Fruit fly (Drosophila melanogaster) whole organism, wandering third instar larva: ENCODE results near the gene Mul1.

Experiments used
- Abd-B ChIP-seq: fragments of >200 bp; optimal IDR thresholded peaks from 2 replicates; lab custom pipeline; 2017; ENCODE audit warnings: missing biosample characterization, missing genetic modification characterization
- CG32264 ChIP-seq: fragments of 200-800 bp; sonication (Bioruptor generic); optimal IDR thresholded peaks from 2 replicates; lab custom pipeline; 2016; ENCODE audit warnings: missing biosample characterization, missing genetic modification characterization
- CG9705 ChIP-seq: fragments of 200-800 bp; sonication (Bioruptor generic); optimal IDR thresholded peaks from 2 replicates; lab custom pipeline; 2018; ENCODE audit warnings: missing biosample characterization, mild to moderate bottlenecking, missing genetic modification characterization
- CrebA ChIP-seq: fragments of 200-800 bp; sonication (Bioruptor generic); optimal IDR thresholded peaks from 2 replicates; lab custom pipeline; 2016; ENCODE audit warnings: missing biosample characterization, mild to moderate bottlenecking, missing genetic modification characterization, borderline replicate concordance
- Dfd ChIP-seq: fragments of >200 bp; optimal IDR thresholded peaks from 2 replicates; lab custom pipeline; 2017; ENCODE audit warnings: missing biosample characterization, missing genetic modification characterization
- Dif ChIP-seq: fragments of 200-275, 200-300 bp; sonication (Bioruptor generic); optimal IDR thresholded peaks from 2 replicates; lab custom pipeline; 2018; ENCODE audit warnings: missing biosample characterization, missing genetic modification characterization; ENCODE audit not compliant: partially characterized antibody
- GATAd ChIP-seq: sonication (Bioruptor generic); optimal IDR thresholded peaks from 2 replicates; lab custom pipeline; 2016; ENCODE audit warnings: missing biosample characterization, missing genetic modification characterization
- HLH106 ChIP-seq: fragments of 200-800 bp; optimal IDR thresholded peaks from 3 replicates; lab custom pipeline; 2019; ENCODE audit warnings: missing biosample characterization, mild to moderate bottlenecking, missing genetic modification characterization, moderate library complexity
- Hnf4 ChIP-seq: fragments of 200-800 bp; sonication (Bioruptor generic); optimal IDR thresholded peaks from 2 replicates; lab custom pipeline; 2016; ENCODE audit warnings: missing biosample characterization, mild to moderate bottlenecking, missing genetic modification characterization
- Hr78 ChIP-seq: fragments of >200 bp; optimal IDR thresholded peaks from 2 replicates; lab custom pipeline; 2017; ENCODE audit warnings: missing biosample characterization, missing genetic modification characterization
- Hr83 ChIP-seq: fragments of 200-300 bp; sonication (Bioruptor generic); optimal IDR thresholded peaks from 2 replicates; lab custom pipeline; 2016; ENCODE audit warnings: missing biosample characterization, mild to moderate bottlenecking, missing genetic modification characterization, moderate library complexity; ENCODE audit not compliant: poor library complexity, severe bottlenecking
- Jra ChIP-seq: sonication (Bioruptor generic); optimal IDR thresholded peaks from 2 replicates; lab custom pipeline; 2016; ENCODE audit warnings: missing biosample characterization, missing genetic modification characterization
- Mio ChIP-seq: sonication (Bioruptor generic); optimal IDR thresholded peaks from 2 replicates; lab custom pipeline; 2016; ENCODE audit warnings: missing biosample characterization, missing genetic modification characterization
- OdsH ChIP-seq: fragments of 200-800 bp; sonication (Bioruptor generic); optimal IDR thresholded peaks from 2 replicates; lab custom pipeline; 2016; ENCODE audit warnings: missing biosample characterization, mild to moderate bottlenecking, missing genetic modification characterization
- Rel ChIP-seq, 2 experiments: fragments of 200-800 bp; sonication (Bioruptor generic) in 1 of 2; optimal IDR thresholded peaks; 2 replicates in 1 of 2; 3 replicates in 1 of 2; lab custom pipeline; 2016 to 2019; ENCODE audit warnings: mild to moderate bottlenecking in 2 of 2, missing biosample characterization in 2 of 2, missing genetic modification characterization in 2 of 2, moderate library complexity in 1 of 2
- Sp1 ChIP-seq: fragments of 200-800 bp; sonication (Bioruptor generic); optimal IDR thresholded peaks from 3 replicates; lab custom pipeline; 2019; ENCODE audit warnings: missing biosample characterization, mild to moderate bottlenecking, missing genetic modification characterization, moderate library complexity
- Vsx2 ChIP-seq: fragments of 200-300, 225-300 bp; sonication (Bioruptor generic); optimal IDR thresholded peaks from 2 replicates; lab custom pipeline; 2018; ENCODE audit warnings: missing biosample characterization, missing genetic modification characterization; ENCODE audit not compliant: partially characterized antibody
- br ChIP-seq: fragments of 200-800 bp; sonication (Bioruptor generic); optimal IDR thresholded peaks from 2 replicates; lab custom pipeline; 2016; ENCODE audit warnings: missing biosample characterization, missing genetic modification characterization
- brk ChIP-seq: fragments of 200-800 bp; sonication (Bioruptor generic); optimal IDR thresholded peaks from 2 replicates; lab custom pipeline; 2016; ENCODE audit warnings: missing biosample characterization, mild to moderate bottlenecking, missing genetic modification characterization
- dl ChIP-seq, 2 experiments: fragments of 175-275, 200-275 bp in 1 of 2; fragments of 200-275 bp in 1 of 2; sonication (Bioruptor generic); optimal IDR thresholded peaks; lab custom pipeline; 2018; ENCODE audit warnings: mild to moderate bottlenecking in 2 of 2, missing biosample characterization in 2 of 2, missing genetic modification characterization in 2 of 2, moderate library complexity in 2 of 2; ENCODE audit not compliant: partially characterized antibody in 2 of 2, insufficient read depth in 1 of 2
- dmrt93B ChIP-seq: fragments of 200-800 bp; sonication (Bioruptor generic); optimal IDR thresholded peaks from 2 replicates; lab custom pipeline; 2018; ENCODE audit warnings: missing biosample characterization, mild to moderate bottlenecking, missing genetic modification characterization
- dsf ChIP-seq: sonication (Bioruptor generic); optimal IDR thresholded peaks from 2 replicates; lab custom pipeline; 2016; ENCODE audit warnings: missing biosample characterization, missing genetic modification characterization, borderline replicate concordance
- ey ChIP-seq: fragments of 200-800 bp; sonication (Bioruptor generic); optimal IDR thresholded peaks from 2 replicates; lab custom pipeline; 2016; ENCODE audit warnings: missing biosample characterization, missing genetic modification characterization
- foxo ChIP-seq, 2 experiments: fragments of 200-800 bp; sonication (Bioruptor generic); optimal IDR thresholded peaks; 2 replicates in 1 of 2; 3 replicates in 1 of 2; lab custom pipeline; 2016 to 2017; ENCODE audit warnings: missing biosample characterization in 2 of 2, missing genetic modification characterization in 2 of 2
- fru ChIP-seq: fragments of 200-800 bp; sonication (Bioruptor generic); optimal IDR thresholded peaks from 3 replicates; lab custom pipeline; 2016; ENCODE audit warnings: missing biosample characterization, mild to moderate bottlenecking, missing genetic modification characterization
- h ChIP-seq: fragments of 200-800 bp; sonication (Bioruptor generic); optimal IDR thresholded peaks from 3 replicates; lab custom pipeline; 2016; ENCODE audit warnings: missing biosample characterization, mild to moderate bottlenecking, missing genetic modification characterization
- jim ChIP-seq: fragments of 175-275, 200-325 bp; sonication (Bioruptor generic); optimal IDR thresholded peaks from 2 replicates; lab custom pipeline; 2016; ENCODE audit warnings: missing biosample characterization, mild to moderate bottlenecking, missing genetic modification characterization
- lola ChIP-seq: fragments of >200 bp; optimal IDR thresholded peaks from 2 replicates; lab custom pipeline; 2017; ENCODE audit warnings: missing biosample characterization, missing genetic modification characterization
- pan ChIP-seq: fragments of >200 bp; optimal IDR thresholded peaks from 2 replicates; lab custom pipeline; 2017
- psq ChIP-seq: fragments of 200-800 bp; sonication (Bioruptor generic); optimal IDR thresholded peaks from 3 replicates; lab custom pipeline; 2017; ENCODE audit warnings: missing biosample characterization, mild to moderate bottlenecking, missing genetic modification characterization, moderate library complexity
- rgr ChIP-seq: fragments of 200-800 bp; sonication (Bioruptor generic); optimal IDR thresholded peaks from 3 replicates; lab custom pipeline; 2016; ENCODE audit warnings: missing biosample characterization, mild to moderate bottlenecking, missing genetic modification characterization
- sage ChIP-seq: fragments of 200-800 bp; sonication (Bioruptor generic); optimal IDR thresholded peaks from 2 replicates; lab custom pipeline; 2016; ENCODE audit warnings: missing biosample characterization, mild to moderate bottlenecking, missing genetic modification characterization
- sv ChIP-seq: fragments of 200-800 bp; sonication (Bioruptor generic); optimal IDR thresholded peaks from 3 replicates; lab custom pipeline; 2016; ENCODE audit warnings: missing biosample characterization, missing genetic modification characterization
- tai ChIP-seq: sonication (Bioruptor generic); optimal IDR thresholded peaks from 2 replicates; lab custom pipeline; 2016; ENCODE audit warnings: missing biosample characterization, missing genetic modification characterization
- usp ChIP-seq: fragments of >200 bp; optimal IDR thresholded peaks from 2 replicates; lab custom pipeline; 2017; ENCODE audit warnings: missing biosample characterization, missing genetic modification characterization
- woc ChIP-seq: sonication (Bioruptor generic); optimal IDR thresholded peaks from 2 replicates; lab custom pipeline; 2016; ENCODE audit warnings: missing biosample characterization, mild to moderate bottlenecking, missing genetic modification characterization

Mul1 gene

DNA sequence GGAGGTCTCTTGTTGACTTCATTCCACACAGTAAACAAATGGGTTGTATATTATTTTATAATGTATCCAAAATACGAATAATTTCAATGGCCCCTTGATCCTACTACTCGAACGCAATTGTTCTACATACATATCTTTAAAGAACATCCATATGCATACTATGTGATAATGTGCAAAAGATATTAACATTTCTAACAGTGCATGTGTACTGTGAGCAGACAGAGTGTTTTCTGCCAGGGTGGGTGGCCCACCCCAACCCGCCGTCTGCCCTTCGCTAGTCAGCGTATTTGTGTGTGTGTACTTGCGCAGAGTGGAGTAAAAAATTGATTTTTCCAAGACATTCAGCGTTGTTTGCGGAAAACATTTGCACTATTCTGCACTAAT, 49.7 kb downstream of the Mul1 start:
- no peak for TF ChIP-seq jim (GFP tag; lab: Kevin White, UChicago)
- TF ChIP-seq Hr78 (GFP tag; lab: Kevin White, UChicago), result no peak
- no peak for TF ChIP-seq dsf (GFP tag; lab: Kevin White, UChicago)
- TF ChIP-seq Rel (GFP tag; optimal IDR thresholded peaks at IDR 0.05; lab: Kevin White, UChicago), result peak; percentile 79
- no peak for TF ChIP-seq Rel (tag; optimal IDR thresholded peaks at IDR 0.05; lab: Kevin White, UChicago)
- TF ChIP-seq Sp1 (GFP tag; lab: Kevin White, UChicago), result peak; percentile 19
- TF ChIP-seq psq (GFP tag; lab: Kevin White, UChicago), result no peak
- no peak for TF ChIP-seq CrebA
- peak; percentile 45 for TF ChIP-seq brk (GFP tag; lab: Kevin White, UChicago)
- TF ChIP-seq br (GFP tag; lab: Kevin White, UChicago), result no peak
- peak; percentile 1 for TF ChIP-seq tai
- TF ChIP-seq dmrt93B (GFP tag; lab: Kevin White, UChicago), result peak; percentile 33
- peak; percentile 73 for TF ChIP-seq Hnf4 (GFP tag; lab: Kevin White, UChicago)
- TF ChIP-seq sv (GFP tag; lab: Kevin White, UChicago), result no peak
- TF ChIP-seq h (GFP tag; lab: Kevin White, UChicago), result peak; percentile 84
- TF ChIP-seq sage, result peak; percentile 65
- TF ChIP-seq rgr, result peak; percentile 82
- peak; percentile 79 for TF ChIP-seq CG32264 (GFP tag; lab: Kevin White, UChicago)
- no peak for TF ChIP-seq Vsx2
- TF ChIP-seq HLH106 (tag; lab: Kevin White, UChicago), result peak; percentile 73
- TF ChIP-seq Hr83, result peak; percentile 67
- peak; percentile 47 for TF ChIP-seq ey
- no peak for TF ChIP-seq fru (GFP tag; lab: Kevin White, UChicago)
- TF ChIP-seq, all 38 proteins: peak for 13

DNA sequence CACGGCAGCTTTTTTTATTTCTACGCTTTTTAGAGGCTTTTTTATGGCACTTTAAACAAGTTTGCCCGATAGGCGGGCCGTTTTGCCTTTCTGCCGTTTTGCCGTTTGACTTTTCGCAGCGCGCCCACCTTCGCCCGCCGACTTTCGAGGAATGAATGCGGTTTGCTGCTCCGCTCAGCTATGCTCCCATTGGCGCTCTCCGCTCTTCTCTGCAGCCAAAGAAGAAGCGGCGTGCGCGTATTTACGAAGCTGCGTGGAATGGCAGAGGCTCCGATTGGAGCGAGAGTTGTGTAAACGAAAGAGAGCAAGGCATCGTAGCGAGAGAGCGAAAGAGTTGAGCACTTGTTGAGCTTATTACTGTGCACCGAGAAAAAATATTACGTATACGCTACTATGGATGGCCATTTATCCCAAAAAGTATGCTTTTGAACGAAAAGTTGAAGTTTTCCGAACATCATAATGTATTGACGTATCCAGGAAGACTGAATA, 50.3 kb downstream of the Mul1 start, which contains the start of gene wit:
wit (minus strand) TSS at position 157 of the 489 bp plus-strand sequence.
- TF ChIP-seq rgr, result peak; percentile 52
- TF ChIP-seq h (GFP tag; lab: Kevin White, UChicago), result peak; percentile 16
- TF ChIP-seq ey, result no peak
- TF ChIP-seq fru (GFP tag; lab: Kevin White, UChicago), result peak; percentile 99
- no peak for TF ChIP-seq sv (GFP tag; lab: Kevin White, UChicago)
- no peak for TF ChIP-seq CG9705 (GFP tag; lab: Kevin White, UChicago)
- peak; percentile 77 for TF ChIP-seq CrebA
- TF ChIP-seq CG32264 (GFP tag; lab: Kevin White, UChicago), result peak; percentile 47
- TF ChIP-seq dmrt93B (GFP tag; lab: Kevin White, UChicago), result no peak
- no peak for TF ChIP-seq woc (GFP tag; lab: Kevin White, UChicago)
- no peak for TF ChIP-seq foxo (GFP tag; optimal IDR thresholded peaks at IDR 0.05; lab: Kevin White, UChicago)
- TF ChIP-seq dl (GFP tag; optimal IDR thresholded peaks at IDR 0.05; lab: Kevin White, UChicago; ENCODE audit: insufficient read depth in 1 of 2, partially characterized antibody in 2 of 2), result peak; percentile 91 to 96
- peak; percentile 18 for TF ChIP-seq Sp1 (GFP tag; lab: Kevin White, UChicago)
- TF ChIP-seq OdsH (GFP tag; lab: Kevin White, UChicago), result no peak
- TF ChIP-seq Hr83, result peak; percentile 38
- TF ChIP-seq Dfd (GFP tag; lab: Kevin White, UChicago), result no peak
- peak; percentile 42 for TF ChIP-seq brk (GFP tag; lab: Kevin White, UChicago)
- TF ChIP-seq Hr78 (GFP tag; lab: Kevin White, UChicago), result no peak
- peak; percentile 63 for TF ChIP-seq br (GFP tag; lab: Kevin White, UChicago)
- peak; percentile 92 for TF ChIP-seq psq (GFP tag; lab: Kevin White, UChicago)
- no peak for TF ChIP-seq lola (GFP tag; lab: Kevin White, UChicago)
- peak; percentile 42 for TF ChIP-seq Hnf4 (GFP tag; lab: Kevin White, UChicago)
- peak; percentile 85 for TF ChIP-seq sage
- peak; percentile 10 for TF ChIP-seq Rel (GFP tag; optimal IDR thresholded peaks at IDR 0.05; lab: Kevin White, UChicago)
- TF ChIP-seq Rel (tag; optimal IDR thresholded peaks at IDR 0.05; lab: Kevin White, UChicago), result no peak
- TF ChIP-seq jim (GFP tag; lab: Kevin White, UChicago), result no peak
- TF ChIP-seq Abd-B, result no peak
- no peak for TF ChIP-seq usp (GFP tag; lab: Kevin White, UChicago)
- TF ChIP-seq Dif, result peak; percentile 98
- TF ChIP-seq Vsx2, result peak; percentile 95
- TF ChIP-seq Mio (GFP tag; lab: Kevin White, UChicago), result no peak
- TF ChIP-seq Jra, result peak; percentile 53

DNA sequence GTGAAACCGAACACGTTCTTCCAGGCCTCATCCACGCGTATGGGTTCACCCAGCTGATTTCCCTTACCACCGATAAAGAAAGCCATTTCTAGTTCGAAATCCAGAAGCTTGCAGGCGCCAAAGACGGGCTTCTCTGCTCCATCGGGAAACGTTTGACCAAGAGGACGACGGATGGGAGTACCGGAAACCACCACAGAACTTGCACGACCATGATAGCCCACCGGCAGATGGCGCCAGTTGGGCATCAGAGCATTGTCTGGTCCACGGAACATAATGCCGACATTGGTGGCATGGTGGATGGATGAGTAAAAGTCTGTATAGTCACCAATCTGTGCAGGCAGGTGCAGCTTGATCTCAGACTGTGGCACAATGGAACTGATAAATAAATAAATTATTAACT, 51.5 kb downstream of the Mul1 start:
- TF ChIP-seq foxo (GFP tag; optimal IDR thresholded peaks at IDR 0.05; lab: Kevin White, UChicago) (no peak), sv (GFP tag; lab: Kevin White, UChicago) (no peak), jim (GFP tag; lab: Kevin White, UChicago) (no peak), GATAd (GFP tag; lab: Kevin White, UChicago) (no peak), Mio (GFP tag; lab: Kevin White, UChicago) (no peak), HLH106 (tag; lab: Kevin White, UChicago) (no peak), lola (GFP tag; lab: Kevin White, UChicago) (no peak), fru (GFP tag; lab: Kevin White, UChicago) (no peak), Rel (GFP tag; optimal IDR thresholded peaks at IDR 0.05; lab: Kevin White, UChicago) (no peak), Rel (tag; optimal IDR thresholded peaks at IDR 0.05; lab: Kevin White, UChicago) (no peak), br (GFP tag; lab: Kevin White, UChicago) (no peak), Dfd (GFP tag; lab: Kevin White, UChicago) (no peak), Jra (no peak), pan (no peak)
